Worm (Caenorhabditis elegans) whole organism, L4/young adult: ENCODE results near the gene M151.10.

Experiments used
- dao-5 ChIP-seq: sonication (generic microtip); optimal IDR thresholded peaks from 2 replicates; lab custom pipeline; 2016; ENCODE audit warnings: missing genotype, missing genetic modification characterization, moderate library complexity, missing compliant biosample characterization
- him-1 ChIP-seq: sonication (generic microtip); optimal IDR thresholded peaks from 2 replicates; lab custom pipeline; 2016; ENCODE audit warnings: missing genotype, missing genetic modification reagents, missing genetic modification characterization, missing compliant biosample characterization

- no peak for TF ChIP-seq dao-5 (tag; lab: Kevin White, UChicago)
- no peak for TF ChIP-seq him-1 (tag; lab: Kevin White, UChicago)
Measured at ce11 chrII:3609764-3610163, 30.3 kb downstream of the M151.10 start, which contains the start of gene Y49F6A.5.
